Fruit fly (Drosophila melanogaster) S2 (cell line): ENCODE results near the gene Acp36DE.

Experiments used
- CG8478 ChIP-seq: fragments of >200 bp; optimal IDR thresholded peaks from 2 replicates; lab custom pipeline; 2018
- CTCF ChIP-seq, 2 experiments: fragments of >200 bp; optimal IDR thresholded peaks; 2 replicates each; lab custom pipeline; 2018

- no peak for TF ChIP-seq CG8478 (lab: Kevin White, UChicago)
- no peak for TF ChIP-seq CTCF (optimal IDR thresholded peaks at IDR 0.05; lab: Kevin White, UChicago)
Observed at dm6 chr2L:18377109-18377508, 18.3 kb upstream of the Acp36DE start.
